Fruit fly (Drosophila melanogaster): ENCODE data around the gene CG11555.

CG11555 gene

dm6 chr2L:273603-274002 is at the start of gene CG11555, which contains the start of gene mbm:
Gene CG11555, plus strand, starts transcription at chr2L:273836.
Gene mbm, minus strand, starts transcription at chr2L:273715.
- TF ChIP-seq gl (tag; optimal IDR thresholded peaks at IDR 0.05), result no peak
- peak; percentile 27 for TF ChIP-seq CG15710 (tag; optimal IDR thresholded peaks at IDR 0.05)

dm6 chr2L:223867-224598 is 49.6 kb upstream of the CG11555 start:
- TF ChIP-seq rn (GFP tag; IDR thresholded peaks at IDR 0.05) (no peak), EcR (GFP tag; optimal IDR thresholded peaks at IDR 0.05) (no peak), CG13204 (GFP tag; optimal IDR thresholded peaks at IDR 0.05) (peak; percentile 86), D1 (tag; optimal IDR thresholded peaks at IDR 0.05) (no peak), Pif1B (GFP tag; optimal IDR thresholded peaks at IDR 0.05) (no peak)

dm6 chr2L:224599-225385 is 48.8 kb upstream of the CG11555 start:
- TF ChIP-seq CG34367 (tag; optimal IDR thresholded peaks at IDR 0.05) (peak; percentile 82), CG4496 (GFP tag; IDR thresholded peaks at IDR 0.05) (peak; percentile 79), CG12605 (GFP tag; IDR thresholded peaks at IDR 0.05) (peak; percentile 41; the same call in 1 of the 2 replicates), CG8301 (tag; optimal IDR thresholded peaks at IDR 0.05) (peak; percentile 85), EcR (GFP tag; optimal IDR thresholded peaks at IDR 0.05) (peak; percentile 76), Pif1A (GFP tag; optimal IDR thresholded peaks at IDR 0.05) (peak; percentile 93), CG8159 (tag; optimal IDR thresholded peaks at IDR 0.05) (peak; percentile 90), CG15710 (tag; optimal IDR thresholded peaks at IDR 0.05) (peak; percentile 92), gl (tag; optimal IDR thresholded peaks at IDR 0.05) (peak; percentile 82), CG32121 (GFP tag; IDR thresholded peaks at IDR 0.05) (peak; percentile 62), Pif1B (GFP tag; optimal IDR thresholded peaks at IDR 0.05) (peak; percentile 92), D1 (tag; optimal IDR thresholded peaks at IDR 0.05) (peak; percentile 87), Ets98B (GFP tag; IDR thresholded peaks at IDR 0.05) (peak; percentile 68), Snoo (tag; optimal IDR thresholded peaks at IDR 0.05) (peak; percentile 82), CG13204 (GFP tag; optimal IDR thresholded peaks at IDR 0.05) (peak; percentile 52), CG10348 (GFP tag; IDR thresholded peaks at IDR 0.05) (0 out of 2 replicates have a peak, but pooled peaks have one; percentile 9), rn (GFP tag; IDR thresholded peaks at IDR 0.05) (peak; percentile 62; the same call in 1 of the 2 replicates), CG17806 (tag; optimal IDR thresholded peaks at IDR 0.05) (peak; percentile 89), CG9948 (tag; optimal IDR thresholded peaks at IDR 0.05) (peak; percentile 90), CG14655 (GFP tag; optimal IDR thresholded peaks at IDR 0.05) (peak; percentile 94), fd96Ca (GFP tag; IDR thresholded peaks at IDR 0.05) (peak; percentile 85)

dm6 chr2L:225386-225682 is 48.3 kb upstream of the CG11555 start:
- peak; percentile 16 for TF ChIP-seq EcR (GFP tag; optimal IDR thresholded peaks at IDR 0.05)
- TF ChIP-seq Snoo (tag; optimal IDR thresholded peaks at IDR 0.05), result no peak

- TF ChIP-seq D1 (tag; optimal IDR thresholded peaks at IDR 0.05) (no peak), Ets98B (GFP tag; IDR thresholded peaks at IDR 0.05) (no peak)
Measured at dm6 chr2L:228246-228645, 45.4 kb upstream of the CG11555 start.

dm6 chr2L:232187-232586 is 41.4 kb upstream of the CG11555 start, which contains the start of gene CG13693:
Gene CG13693, plus strand, starts transcription at chr2L:232487.
- TF ChIP-seq gl (tag; optimal IDR thresholded peaks at IDR 0.05) (no peak), CG17806 (tag; optimal IDR thresholded peaks at IDR 0.05) (no peak), Ets98B (GFP tag; IDR thresholded peaks at IDR 0.05) (no peak), CG4496 (GFP tag; IDR thresholded peaks at IDR 0.05) (no peak), D1 (tag; optimal IDR thresholded peaks at IDR 0.05) (no peak), Pif1A (GFP tag; optimal IDR thresholded peaks at IDR 0.05) (no peak), CG15710 (tag; optimal IDR thresholded peaks at IDR 0.05) (no peak), CG8159 (tag; optimal IDR thresholded peaks at IDR 0.05) (no peak)

- TF ChIP-seq CG4496 (GFP tag; IDR thresholded peaks at IDR 0.05) (no peak), CG8159 (tag; optimal IDR thresholded peaks at IDR 0.05) (no peak), fd96Ca (GFP tag; IDR thresholded peaks at IDR 0.05) (no peak), CG17806 (tag; optimal IDR thresholded peaks at IDR 0.05) (no peak), rn (GFP tag; IDR thresholded peaks at IDR 0.05) (no peak), D1 (tag; optimal IDR thresholded peaks at IDR 0.05) (no peak), CG8301 (tag; optimal IDR thresholded peaks at IDR 0.05) (no peak), Pif1B (GFP tag; optimal IDR thresholded peaks at IDR 0.05) (no peak), CG12605 (GFP tag; IDR thresholded peaks at IDR 0.05) (no peak), CG13204 (GFP tag; optimal IDR thresholded peaks at IDR 0.05) (no peak), Ets98B (GFP tag; IDR thresholded peaks at IDR 0.05) (no peak), CG32121 (GFP tag; IDR thresholded peaks at IDR 0.05) (no peak), CG15710 (tag; optimal IDR thresholded peaks at IDR 0.05) (no peak), EcR (GFP tag; optimal IDR thresholded peaks at IDR 0.05) (no peak), Snoo (tag; optimal IDR thresholded peaks at IDR 0.05) (no peak), CG9948 (tag; optimal IDR thresholded peaks at IDR 0.05) (no peak)
Measured at dm6 chr2L:240176-240769, 33.4 kb upstream of the CG11555 start.

Measured in whole organism, pupa.